Worm (Caenorhabditis elegans): ENCODE data around the gene pals-25.

The pals-25 gene

DNA sequence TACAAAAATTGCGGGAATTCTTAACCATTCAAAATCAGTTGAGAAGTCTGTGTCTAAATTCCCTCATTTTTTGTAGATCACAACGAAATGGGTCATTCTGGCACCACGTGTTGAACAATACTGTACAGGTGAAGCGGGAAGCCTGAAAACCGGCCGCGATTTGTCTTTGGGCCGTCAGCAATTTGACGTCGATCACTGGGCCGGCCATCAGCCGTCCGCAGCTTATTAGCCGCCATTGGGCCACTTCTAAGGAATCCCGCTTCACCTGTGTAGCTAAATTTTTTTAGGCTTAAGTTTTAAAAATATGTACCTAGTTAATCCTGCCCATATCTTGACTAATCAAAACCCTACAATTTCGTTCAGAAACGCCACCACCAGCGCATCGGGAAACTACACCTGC lies 25.4 kb downstream of the pals-25 start:
- TF ChIP-seq snpc-1.2 (GFP tag; IDR thresholded peaks at IDR 0.05) (no peak), rbr-2 (tag; optimal IDR thresholded peaks at IDR 0.05) (no peak), Y75B8A.6 (GFP tag; IDR thresholded peaks at IDR 0.05) (no peak), hmg-1.1 (GFP tag; IDR thresholded peaks at IDR 0.05) (no peak), ceh-82 (tag; optimal IDR thresholded peaks at IDR 0.05) (no peak), pqm-1 (tag; optimal IDR thresholded peaks at IDR 0.05) (no peak), lin-13 (GFP tag; optimal IDR thresholded peaks at IDR 0.05) (no peak), set-16 (GFP tag; IDR thresholded peaks at IDR 0.05) (peak; percentile 26; the same call in 1 of the 2 replicates), ceh-20 (GFP tag; IDR thresholded peaks at IDR 0.05) (no peak), egl-43 (GFP tag; IDR thresholded peaks at IDR 0.05) (peak; percentile 40; the same call in 1 of the 2 replicates), dmd-8 (GFP tag; IDR thresholded peaks at IDR 0.05) (peak; percentile 10; the same call in 1 of the 2 replicates), nhr-48 (tag; optimal IDR thresholded peaks at IDR 0.05) (no peak), R02D3.7 (tag; optimal IDR thresholded peaks at IDR 0.05) (no peak), unc-62 (GFP tag; optimal IDR thresholded peaks at IDR 0.05 in 1 of 2) (peak in 1 of 2 experiments; percentile 75), unc-62 (tag; optimal IDR thresholded peaks at IDR 0.05) (no peak), mdt-29 (GFP tag; IDR thresholded peaks at IDR 0.05) (no peak), daf-8 (GFP tag; IDR thresholded peaks at IDR 0.05) (0 out of 2 replicates have a peak, but pooled peaks have one; percentile 9), gei-8 (GFP tag; optimal IDR thresholded peaks at IDR 0.05) (no peak), madf-5 (GFP tag; IDR thresholded peaks at IDR 0.05) (0 out of 4 replicates have a peak, but pooled peaks of 1 of the 2 experiments have one; percentile 35), aha-1 (tag) (peak; percentile 95)

DNA sequence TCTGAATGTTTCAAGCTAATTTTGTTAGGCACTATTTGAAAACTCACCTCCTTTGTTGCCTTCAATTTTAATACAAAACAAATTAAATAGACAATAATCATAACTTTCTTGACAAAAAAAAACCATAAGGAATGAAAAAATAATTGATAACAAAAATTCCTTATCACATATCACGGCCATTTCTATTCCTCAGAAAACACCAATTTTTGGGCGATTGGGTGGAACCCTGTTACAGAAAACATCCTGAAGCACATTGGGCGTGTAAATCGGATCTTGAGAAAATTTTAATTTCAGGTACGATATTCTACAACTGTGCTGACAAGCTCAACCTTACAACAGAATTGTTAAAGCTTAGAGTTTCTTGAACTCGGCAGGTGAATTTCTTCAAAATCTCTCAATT lies 30.5 kb downstream of the pals-25 start, which contains the start of gene F40G9.8:
F40G9.8 (minus strand) TSS at position 101 of the 400 bp plus-strand sequence.
- no peak for TF ChIP-seq aly-2 (tag; optimal IDR thresholded peaks at IDR 0.05)
- TF ChIP-seq F44E2.7 (GFP tag; IDR thresholded peaks at IDR 0.05): no peak
- TF ChIP-seq madf-9 (GFP tag; conservative IDR thresholded peaks at IDR 0.05): no peak
- no peak for TF ChIP-seq Y48G9A.11 (GFP tag; IDR thresholded peaks at IDR 0.05)
- TF ChIP-seq nhr-111 (GFP tag; optimal IDR thresholded peaks at IDR 0.05): no peak
- no peak for TF ChIP-seq nhr-48 (tag; optimal IDR thresholded peaks at IDR 0.05)
- no peak for TF ChIP-seq T20F7.1 (GFP tag; optimal IDR thresholded peaks at IDR 0.05)

DNA sequence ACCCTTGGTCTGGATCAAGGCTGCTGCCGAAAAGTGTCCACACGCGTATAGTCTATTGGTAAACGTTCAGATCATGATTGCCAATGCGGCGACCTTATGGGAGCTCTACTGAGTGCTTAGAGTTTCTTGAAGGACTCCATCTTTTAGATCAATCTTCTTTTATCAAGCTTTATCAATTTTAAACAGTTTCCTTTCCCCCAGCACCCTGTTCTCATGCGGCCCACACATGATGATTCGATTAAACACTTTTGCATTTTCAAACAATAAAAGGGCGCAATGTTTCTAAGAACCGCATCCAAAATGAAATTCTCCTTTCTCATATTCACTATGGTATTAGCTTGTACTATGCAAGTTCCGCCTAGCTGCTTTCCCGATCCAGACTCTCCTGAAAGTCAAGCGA lies 31.1 kb downstream of the pals-25 start, which contains the start of gene F40G9.7:
F40G9.7 (plus strand) TSS at position 301 of the 400 bp plus-strand sequence.
- TF ChIP-seq set-16 (GFP tag; IDR thresholded peaks at IDR 0.05) (no peak), ama-1 (optimal IDR thresholded peaks at IDR 0.05) (no peak), aha-1 (tag) (peak; percentile 85)

DNA sequence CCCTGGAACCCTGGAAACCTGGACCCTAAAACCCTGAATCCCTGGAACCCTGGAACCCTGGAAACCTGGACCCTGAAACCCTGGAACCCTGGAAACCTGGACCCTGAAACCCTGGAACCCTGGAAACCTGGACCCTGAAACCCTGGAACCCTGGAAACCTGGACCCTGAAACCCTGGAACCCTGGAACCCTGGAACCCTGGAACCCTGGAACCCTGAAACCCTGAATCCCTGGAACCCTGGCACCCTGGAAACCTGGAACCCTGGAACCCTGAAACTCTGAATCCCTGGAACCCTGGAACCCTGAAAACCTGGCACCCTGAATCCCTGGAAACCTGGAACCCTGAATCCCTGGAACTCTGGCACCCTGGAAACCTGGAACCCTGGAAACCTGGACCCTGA lies 34.1 kb downstream of the pals-25 start:
- peak; percentile 88 for TF ChIP-seq set-16 (GFP tag; IDR thresholded peaks at IDR 0.05)

DNA sequence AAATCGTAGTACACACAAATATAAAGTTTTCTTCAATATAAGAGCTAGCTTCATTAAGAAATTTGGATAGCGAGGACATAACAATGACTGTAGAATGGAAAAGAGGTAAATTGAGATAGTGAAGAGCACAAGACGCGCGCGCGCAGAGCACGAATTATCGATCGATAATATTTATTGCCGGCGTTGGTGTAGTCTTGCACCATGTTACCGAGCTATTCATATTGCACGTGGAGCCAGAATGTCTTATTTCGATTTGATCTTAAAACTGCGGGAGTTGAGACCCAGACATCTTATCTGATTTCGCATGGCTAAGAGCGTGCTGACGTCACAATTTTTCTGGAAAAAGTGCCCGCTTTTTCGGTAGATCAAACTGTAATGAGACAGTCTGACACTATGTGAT lies 35.2 kb downstream of the pals-25 start, which contains the start of gene F40G9.18:
F40G9.18 (minus strand) TSS at position 101 of the 400 bp plus-strand sequence.
- TF ChIP-seq unc-62 (GFP tag; optimal IDR thresholded peaks at IDR 0.05 in 1 of 2) (peak in 1 of 2 experiments; percentile 87), unc-62 (tag; optimal IDR thresholded peaks at IDR 0.05) (no peak), ztf-7 (tag; optimal IDR thresholded peaks at IDR 0.05) (no peak)

DNA sequence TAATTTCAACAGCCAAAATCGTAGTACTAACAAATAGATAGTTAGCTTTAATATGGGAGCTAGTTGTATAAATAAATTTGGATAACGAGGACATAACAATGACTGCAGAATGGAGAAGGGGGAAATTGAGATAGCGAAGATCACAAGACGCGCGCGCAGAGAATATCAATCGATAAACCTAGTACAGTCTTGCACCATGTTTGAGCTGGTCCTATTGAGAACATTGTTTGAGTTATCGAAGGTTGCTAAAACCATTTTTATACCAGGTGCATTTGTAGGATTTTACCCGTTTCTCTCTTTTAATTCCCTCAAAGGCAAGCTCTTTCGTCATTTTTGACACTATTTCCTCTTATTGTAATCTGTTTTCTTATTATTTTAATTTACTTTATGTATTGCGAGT lies 37.3 kb downstream of the pals-25 start, which contains the start of the genes F40G9.9 and F40G9.12:
F40G9.9 (minus strand) TSS at position 101 of the 400 bp plus-strand sequence.
F40G9.12 (plus strand) TSS at position 231 of the 400 bp plus-strand sequence.
- TF ChIP-seq T26A8.4 (GFP tag; IDR thresholded peaks at IDR 0.05) (no peak), lim-7 (GFP tag; IDR thresholded peaks at IDR 0.05) (no peak), daf-16 (GFP tag; optimal IDR thresholded peaks at IDR 0.05) (no peak), daf-16 (tag; optimal IDR thresholded peaks at IDR 0.05) (no peak), set-16 (GFP tag; IDR thresholded peaks at IDR 0.05) (no peak), hif-1 (tag; optimal IDR thresholded peaks at IDR 0.05) (no peak), nhr-42 (GFP tag; IDR thresholded peaks at IDR 0.05) (no peak)
